Worm (Caenorhabditis elegans) whole organism, L1 larva: ENCODE measurements around the gene phf-34.

ENCODE experiments used
- C16A3.4 ChIP-seq: fragments of 150-350 bp; optimal IDR thresholded peaks from 2 replicates; lab custom pipeline; 2014; ENCODE audit warnings: missing biosample characterization, missing genetic modification characterization
- F16B12.6 ChIP-seq: fragments of 150-350 bp; optimal IDR thresholded peaks from 2 replicates; lab custom pipeline; 2014; ENCODE audit warnings: missing biosample characterization, missing genetic modification characterization
- Y116A8C.19 ChIP-seq: sonication (generic microtip); optimal IDR thresholded peaks from 2 replicates; lab custom pipeline; 2016; ENCODE audit warnings: missing compliant biosample characterization, missing genetic modification characterization, borderline replicate concordance
- aly-2 ChIP-seq: fragments of 150-350 bp; optimal IDR thresholded peaks from 2 replicates; lab custom pipeline; 2014; ENCODE audit warnings: missing biosample characterization, missing genetic modification characterization
- blmp-1 ChIP-seq: fragments of 150-350 bp; optimal IDR thresholded peaks from 2 replicates; lab custom pipeline; 2014; ENCODE audit warnings: missing biosample characterization, missing genetic modification characterization
- ceh-63 ChIP-seq: fragments of 200-800 bp; sonication (Bioruptor generic); optimal IDR thresholded peaks from 2 replicates; lab custom pipeline; 2018; ENCODE audit warnings: mild to moderate bottlenecking, missing genetic modification characterization, missing compliant biosample characterization
- ceh-82 ChIP-seq, 3 experiments: fragments of 150-350 bp in 1 of 3; sonication (generic microtip) in 2 of 3; optimal IDR thresholded peaks; 2 replicates each; lab custom pipeline; 2014 to 2017; ENCODE audit warnings: missing biosample characterization in 3 of 3, missing genetic modification characterization in 3 of 3
- ceh-88 ChIP-seq: fragments of 200-800 bp; sonication (Bioruptor generic); IDR thresholded peaks from 2 replicates; pipeline ENCODE4 v1.3.6; 2022; ENCODE audit warnings: missing genetic modification characterization, missing compliant biosample characterization
- dpl-1 ChIP-seq, 3 experiments: fragments of 150-350 bp in 2 of 3; sonication (generic microtip) in 1 of 3; optimal IDR thresholded peaks; 2 replicates each; lab custom pipeline; 2014 to 2017; ENCODE audit warnings: missing biosample characterization in 3 of 3, missing genetic modification characterization in 3 of 3, missing genetic modification reagents in 3 of 3
- dsc-1 ChIP-seq: sonication (generic microtip); optimal IDR thresholded peaks from 2 replicates; lab custom pipeline; 2016; ENCODE audit warnings: mild to moderate bottlenecking, missing genetic modification characterization, missing compliant biosample characterization
- efl-1 ChIP-seq, 4 experiments: fragments of 150-350 bp; optimal IDR thresholded peaks in 3 of 4; peaks in 1 of 4; 1 replicate in 1 of 4; 2 replicates in 3 of 4; lab custom pipeline; 2014; ENCODE audit warnings: missing biosample characterization in 2 of 4, missing genetic modification characterization in 2 of 4, missing genetic modification reagents in 2 of 4
- egl-13 ChIP-seq: sonication (generic microtip); optimal IDR thresholded peaks from 2 replicates; lab custom pipeline; 2016; ENCODE audit warnings: missing genotype, missing genetic modification reagents, missing genetic modification characterization, missing compliant biosample characterization
- elt-2 ChIP-seq: sonication (generic microtip); optimal IDR thresholded peaks from 2 replicates; lab custom pipeline; 2016; ENCODE audit warnings: missing genetic modification characterization, mild to moderate bottlenecking, inconsistent platforms, missing compliant biosample characterization, missing genetic modification reagents
- fkh-10 ChIP-seq: sonication (generic microtip); optimal IDR thresholded peaks from 2 replicates; lab custom pipeline; 2017; ENCODE audit warnings: missing biosample characterization, missing genetic modification reagents, missing genetic modification characterization
- fkh-8 ChIP-seq: sonication (generic microtip); optimal IDR thresholded peaks from 2 replicates; lab custom pipeline; 2016; ENCODE audit warnings: mild to moderate bottlenecking, missing genetic modification characterization, missing compliant biosample characterization
- grh-1 ChIP-seq: fragments of 200-800 bp; sonication (Bioruptor generic); IDR thresholded peaks from 2 replicates; pipeline ENCODE4 v1.3.6; 2022; ENCODE audit warnings: missing genetic modification reagents, missing genetic modification characterization, missing compliant biosample characterization
- hlh-17 ChIP-seq: fragments of 200-800 bp; sonication (Bioruptor generic); optimal IDR thresholded peaks from 2 replicates; lab custom pipeline; 2018; ENCODE audit warnings: missing genetic modification characterization, mild to moderate bottlenecking, missing compliant biosample characterization, moderate library complexity, borderline replicate concordance
- irx-1 ChIP-seq: sonication (generic microtip); optimal IDR thresholded peaks from 2 replicates; lab custom pipeline; 2016; ENCODE audit warnings: missing genetic modification characterization, missing compliant biosample characterization
- jun-1 ChIP-seq: fragments of 150-350 bp; optimal IDR thresholded peaks from 2 replicates; lab custom pipeline; 2014; ENCODE audit warnings: missing biosample characterization, missing genetic modification reagents, missing genetic modification characterization
- lin-13 ChIP-seq: fragments of 150-350 bp; optimal IDR thresholded peaks from 2 replicates; lab custom pipeline; 2014; ENCODE audit warnings: missing biosample characterization, missing genetic modification reagents, missing genetic modification characterization
- lin-14 ChIP-seq: fragments of 200-800 bp; sonication (Bioruptor generic); optimal IDR thresholded peaks from 2 replicates; lab custom pipeline; 2018; ENCODE audit warnings: mild to moderate bottlenecking, missing genetic modification characterization, moderate library complexity, missing compliant biosample characterization
- lin-15B ChIP-seq: fragments of 150-350 bp; sonication (generic microtip); optimal IDR thresholded peaks from 3 replicates; lab custom pipeline; 2014; ENCODE audit warnings: missing biosample characterization, missing genetic modification characterization
- lin-35 ChIP-seq, 2 experiments: fragments of 150-350 bp; optimal IDR thresholded peaks; 2 replicates each; lab custom pipeline; 2014; ENCODE audit warnings: missing biosample characterization in 2 of 2, missing genetic modification characterization in 2 of 2, missing genetic modification reagents in 2 of 2
- lir-3 ChIP-seq: sonication (generic microtip); optimal IDR thresholded peaks from 2 replicates; lab custom pipeline; 2016; ENCODE audit warnings: mild to moderate bottlenecking, missing genetic modification characterization, moderate library complexity, missing compliant biosample characterization; ENCODE audit not compliant: poor library complexity
- lsy-2 ChIP-seq, 2 experiments: fragments of 150-350 bp; optimal IDR thresholded peaks; 2 replicates each; lab custom pipeline; 2014; ENCODE audit warnings: missing biosample characterization in 2 of 2, missing genetic modification characterization in 2 of 2
- mab-9 ChIP-seq: fragments of 200-800 bp; sonication (Bioruptor generic); IDR thresholded peaks from 2 replicates; pipeline ENCODE4 v1.3.6; 2022; ENCODE audit warnings: missing genetic modification reagents, missing genetic modification characterization, missing compliant biosample characterization
- mdl-1 ChIP-seq, 2 experiments: fragments of 150-350 bp; optimal IDR thresholded peaks; 2 replicates each; lab custom pipeline; 2014 to 2017; ENCODE audit warnings: missing biosample characterization in 2 of 2, missing genetic modification characterization in 2 of 2, inconsistent platforms in 1 of 2
- mef-2 ChIP-seq: fragments of 150-350 bp; optimal IDR thresholded peaks from 2 replicates; lab custom pipeline; 2014; ENCODE audit warnings: missing biosample characterization, missing genetic modification characterization
- mep-1 ChIP-seq: fragments of 150-350 bp; optimal IDR thresholded peaks from 2 replicates; lab custom pipeline; 2014; ENCODE audit warnings: missing biosample characterization, missing genetic modification characterization
- nhr-19 ChIP-seq: fragments of 200-800 bp; sonication (Bioruptor generic); conservative IDR thresholded peaks from 2 replicates; pipeline ENCODE4 v1.3.6; 2022; ENCODE audit warnings: missing genetic modification characterization, missing compliant biosample characterization
- nhr-20 ChIP-seq: sonication (generic microtip); optimal IDR thresholded peaks from 2 replicates; lab custom pipeline; 2016; ENCODE audit warnings: mild to moderate bottlenecking, missing genetic modification characterization, missing compliant biosample characterization
- nhr-28 ChIP-seq: fragments of 150-350 bp; optimal IDR thresholded peaks from 2 replicates; lab custom pipeline; 2014; ENCODE audit warnings: missing biosample characterization, missing genetic modification characterization
- nhr-47 ChIP-seq: sonication (generic microtip); optimal IDR thresholded peaks from 2 replicates; lab custom pipeline; 2016; ENCODE audit warnings: mild to moderate bottlenecking, missing genetic modification characterization, moderate library complexity, missing compliant biosample characterization
- nhr-71 ChIP-seq: sonication (generic microtip); optimal IDR thresholded peaks from 2 replicates; lab custom pipeline; 2016; ENCODE audit warnings: mild to moderate bottlenecking, missing genetic modification characterization, moderate library complexity, missing compliant biosample characterization
- nhr-76 ChIP-seq: sonication (generic microtip); optimal IDR thresholded peaks from 2 replicates; lab custom pipeline; 2017; ENCODE audit warnings: missing biosample characterization, missing genetic modification characterization
- nhr-85 ChIP-seq: sonication (generic microtip); peaks from one replicate; lab custom pipeline; 2016; ENCODE audit warnings: missing genetic modification characterization, inconsistent platforms, missing compliant biosample characterization
- pag-3 ChIP-seq: sonication (generic microtip); optimal IDR thresholded peaks from 2 replicates; lab custom pipeline; 2017; ENCODE audit warnings: missing genetic modification characterization, mild to moderate bottlenecking, missing compliant biosample characterization, antibody characterized with exemption, borderline replicate concordance; ENCODE audit not compliant: insufficient read depth
- snpc-4 ChIP-seq: fragments of 150-350 bp; optimal IDR thresholded peaks from 2 replicates; lab custom pipeline; 2014; ENCODE audit warnings: missing biosample characterization, missing genetic modification characterization
- snu-23 ChIP-seq: sonication (generic microtip); optimal IDR thresholded peaks from 2 replicates; lab custom pipeline; 2016; ENCODE audit warnings: missing genetic modification characterization, missing compliant biosample characterization
- sptf-1 ChIP-seq: fragments of 150-350 bp; optimal IDR thresholded peaks from 2 replicates; lab custom pipeline; 2014; ENCODE audit warnings: missing biosample characterization, missing genetic modification characterization
- sup-37 ChIP-seq: fragments of 200-800 bp; sonication (Bioruptor generic); optimal IDR thresholded peaks from 2 replicates; lab custom pipeline; 2018; ENCODE audit warnings: mild to moderate bottlenecking, missing genetic modification characterization, missing compliant biosample characterization
- swsn-7 ChIP-seq: sonication (generic microtip); optimal IDR thresholded peaks from 2 replicates; lab custom pipeline; 2016; ENCODE audit warnings: missing genetic modification characterization, missing compliant biosample characterization
- tbx-2 ChIP-seq: sonication (generic microtip); optimal IDR thresholded peaks from 2 replicates; lab custom pipeline; 2016; ENCODE audit warnings: missing genetic modification characterization, missing compliant biosample characterization
- tlp-1 ChIP-seq: fragments of 150-350 bp; optimal IDR thresholded peaks from 2 replicates; lab custom pipeline; 2014; ENCODE audit warnings: missing biosample characterization, missing genetic modification characterization
- unc-62 ChIP-seq: fragments of 150-350 bp; optimal IDR thresholded peaks from 2 replicates; lab custom pipeline; 2014; ENCODE audit warnings: missing biosample characterization, missing genetic modification reagents, missing genetic modification characterization
- unc-86 ChIP-seq: sonication (generic microtip); optimal IDR thresholded peaks from 2 replicates; lab custom pipeline; 2016; ENCODE audit warnings: missing genetic modification characterization, missing compliant biosample characterization
- xbp-1 ChIP-seq: sonication (generic microtip); optimal IDR thresholded peaks from 2 replicates; lab custom pipeline; 2016; ENCODE audit warnings: missing genetic modification characterization, missing compliant biosample characterization
- ztf-11 ChIP-seq, 2 experiments: sonication (generic microtip); optimal IDR thresholded peaks; 2 replicates each; lab custom pipeline; 2016 to 2017; ENCODE audit warnings: missing genetic modification characterization in 2 of 2, missing biosample characterization in 1 of 2, missing compliant biosample characterization in 1 of 2
- ztf-4 ChIP-seq: fragments of 150-350 bp; optimal IDR thresholded peaks from 2 replicates; lab custom pipeline; 2014; ENCODE audit warnings: missing biosample characterization, missing genetic modification characterization

Gene phf-34

ce11 chrX:9899426-9900131 is at the start of gene phf-34:
TSS of gene phf-34 (minus strand) at chrX:9899476.
- TF ChIP-seq nhr-71 (tag; lab: Kevin White, UChicago) = peak; percentile 64
- TF ChIP-seq swsn-7 (tag; lab: Kevin White, UChicago) = peak; percentile 54
- no peak for TF ChIP-seq lin-13 (GFP tag; lab: Kevin White, UChicago)
- TF ChIP-seq grh-1 (GFP tag; lab: Robert Waterston, UW) = no peak
- no peak for TF ChIP-seq ceh-63 (GFP tag; lab: Kevin White, UChicago)
- TF ChIP-seq C16A3.4 = peak; percentile 38
- peak; percentile 39 for TF ChIP-seq nhr-20
- TF ChIP-seq lin-15B (tag; lab: Kevin White, UChicago) = no peak
- peak; percentile 32 for TF ChIP-seq snpc-4 (tag; lab: Kevin White, UChicago)
- peak; percentile 13 for TF ChIP-seq egl-13 (tag; lab: Kevin White, UChicago)
- peak; percentile 63 for TF ChIP-seq fkh-8 (tag; lab: Kevin White, UChicago)
- no peak for TF ChIP-seq sptf-1 (tag; lab: Kevin White, UChicago)
- no peak for TF ChIP-seq mab-9 (GFP tag; lab: Robert Waterston, UW)
- TF ChIP-seq lsy-2 (tag; optimal IDR thresholded peaks at IDR 0.05; lab: Kevin White, UChicago) = peak; percentile 14 to 52
- TF ChIP-seq mep-1 = peak; percentile 68
- peak; percentile 19 for TF ChIP-seq unc-86 (tag; lab: Kevin White, UChicago)
- peak in 1 of 2 experiments; percentile 44 for TF ChIP-seq mdl-1 (tag; optimal IDR thresholded peaks at IDR 0.05; lab: Kevin White, UChicago)
- TF ChIP-seq tbx-2 (tag; lab: Kevin White, UChicago) = peak; percentile 42
- TF ChIP-seq ceh-88 (GFP tag; lab: Robert Waterston, UW) = no peak
- no peak for TF ChIP-seq irx-1 (tag; lab: Kevin White, UChicago)
- no peak for TF ChIP-seq sup-37 (GFP tag; lab: Kevin White, UChicago)
- peak; percentile 55 for TF ChIP-seq nhr-85 (tag; lab: Kevin White, UChicago)
- peak; percentile 72 for TF ChIP-seq snu-23 (GFP tag; lab: Kevin White, UChicago)
- no peak for TF ChIP-seq tlp-1
- TF ChIP-seq nhr-28 (tag; lab: Kevin White, UChicago) = no peak
- peak; percentile 54 for TF ChIP-seq nhr-47 (tag; lab: Kevin White, UChicago)
- TF ChIP-seq elt-2 (tag; lab: Kevin White, UChicago) = no peak
- peak in 1 of 3 experiments; percentile 25 for TF ChIP-seq dpl-1 (GFP tag; optimal IDR thresholded peaks at IDR 0.05; lab: Kevin White, UChicago)
- no peak for TF ChIP-seq lir-3 (tag; lab: Kevin White, UChicago)
- no peak for TF ChIP-seq pag-3
- TF ChIP-seq dsc-1 (tag; lab: Kevin White, UChicago) = peak; percentile 9
- no peak for TF ChIP-seq Y116A8C.19 (tag; lab: Kevin White, UChicago)
- TF ChIP-seq blmp-1 = peak; percentile 73
- no peak for TF ChIP-seq hlh-17 (GFP tag; lab: Kevin White, UChicago)
- TF ChIP-seq xbp-1 = peak; percentile 26
- peak; percentile 54 for TF ChIP-seq fkh-10
- TF ChIP-seq F16B12.6 = no peak
- no peak for TF ChIP-seq ztf-4 (tag; lab: Kevin White, UChicago)
- no peak; the same call in 1 of the 2 replicates for TF ChIP-seq nhr-19 (GFP tag; lab: Robert Waterston, UW)
- no peak for TF ChIP-seq unc-62 (GFP tag; lab: Kevin White, UChicago)
- peak in 1 of 2 experiments; percentile 50 for TF ChIP-seq efl-1 (optimal IDR thresholded peaks at IDR 0.05; lab: Kevin White, UChicago)
- no peak for TF ChIP-seq efl-1 (GFP tag; optimal IDR thresholded peaks at IDR 0.05 in 1 of 2; lab: Kevin White, UChicago)
- TF ChIP-seq ztf-11 (tag; optimal IDR thresholded peaks at IDR 0.05; lab: Kevin White, UChicago) = no peak
- TF ChIP-seq mef-2 (tag; lab: Kevin White, UChicago) = no peak
- TF ChIP-seq lin-14 (GFP tag; lab: Kevin White, UChicago) = peak; percentile 88
- peak in 2 of 3 experiments; percentile 31 to 57 for TF ChIP-seq ceh-82 (tag; optimal IDR thresholded peaks at IDR 0.05; lab: Kevin White, UChicago)
- TF ChIP-seq aly-2 (tag; lab: Kevin White, UChicago) = no peak
- TF ChIP-seq jun-1 (tag; lab: Kevin White, UChicago) = peak; percentile 1
- TF ChIP-seq lin-35 (GFP tag; optimal IDR thresholded peaks at IDR 0.05; lab: Kevin White, UChicago) = peak; percentile 17 to 26
- TF ChIP-seq nhr-76 (tag; lab: Kevin White, UChicago) = no peak
